Worm (Caenorhabditis elegans) whole organism, young adult: ENCODE results near the gene idpa-2.

Experiments used
- F10E7.11 ChIP-seq: sonication (generic microtip); optimal IDR thresholded peaks from 2 replicates; lab custom pipeline; 2017; ENCODE audit warnings: mild to moderate bottlenecking, missing genetic modification characterization, moderate library complexity, missing compliant biosample characterization
- F37B4.10 ChIP-seq: fragments of 200-800 bp; sonication (Bioruptor generic); IDR thresholded peaks from 2 replicates; pipeline ENCODE4 v1.3.6; 2022; ENCODE audit warnings: missing genetic modification characterization, missing compliant biosample characterization
- K12H6.12 ChIP-seq: fragments of 200-800 bp; sonication (Bioruptor generic); optimal IDR thresholded peaks from 2 replicates; lab custom pipeline; 2018; ENCODE audit warnings: mild to moderate bottlenecking, missing genetic modification characterization, missing compliant biosample characterization
- ama-1 ChIP-seq, 3 experiments: fragments of 150-350 bp in 1 of 3; sonication (generic microtip) in 2 of 3; optimal IDR thresholded peaks; 2 replicates each; lab custom pipeline; 2014 to 2018; ENCODE audit warnings: missing biosample characterization in 2 of 3, missing genetic modification characterization in 2 of 3, missing genetic modification reagents in 2 of 3
- attf-3 ChIP-seq: fragments of 200-800 bp; sonication (Bioruptor generic); conservative IDR thresholded peaks from 2 replicates; pipeline ENCODE4 v1.3.6; 2022; ENCODE audit warnings: missing genetic modification reagents, missing genetic modification characterization, missing compliant biosample characterization
- ceh-58 ChIP-seq: fragments of 200-800 bp; sonication (Bioruptor generic); IDR thresholded peaks from 2 replicates; pipeline ENCODE4 v1.3.6; 2022; ENCODE audit warnings: missing genetic modification characterization, missing compliant biosample characterization
- ceh-91 ChIP-seq: fragments of 200-800 bp; sonication (Bioruptor generic); IDR thresholded peaks from 2 replicates; pipeline ENCODE4 v1.3.6; 2022; ENCODE audit warnings: missing genetic modification reagents, missing genetic modification characterization, missing compliant biosample characterization
- hmg-1.2 ChIP-seq: fragments of 200-800 bp; sonication (Bioruptor generic); IDR thresholded peaks from 2 replicates; pipeline ENCODE4 v1.3.6; 2022; ENCODE audit warnings: missing genetic modification reagents, missing genetic modification characterization, missing compliant biosample characterization
- lin-54 ChIP-seq: fragments of 200-800 bp; sonication (Bioruptor generic); optimal IDR thresholded peaks from 2 replicates; lab custom pipeline; 2018; ENCODE audit warnings: mild to moderate bottlenecking, missing genetic modification characterization, missing compliant biosample characterization
- nhr-179 ChIP-seq: sonication (generic microtip); optimal IDR thresholded peaks from 2 replicates; lab custom pipeline; 2016; ENCODE audit warnings: mild to moderate bottlenecking, missing genetic modification characterization, missing compliant biosample characterization
- unc-62 ChIP-seq: fragments of 150-350 bp; optimal IDR thresholded peaks from 2 replicates; lab custom pipeline; 2014; ENCODE audit warnings: missing biosample characterization, missing genetic modification reagents, missing genetic modification characterization

DNA sequence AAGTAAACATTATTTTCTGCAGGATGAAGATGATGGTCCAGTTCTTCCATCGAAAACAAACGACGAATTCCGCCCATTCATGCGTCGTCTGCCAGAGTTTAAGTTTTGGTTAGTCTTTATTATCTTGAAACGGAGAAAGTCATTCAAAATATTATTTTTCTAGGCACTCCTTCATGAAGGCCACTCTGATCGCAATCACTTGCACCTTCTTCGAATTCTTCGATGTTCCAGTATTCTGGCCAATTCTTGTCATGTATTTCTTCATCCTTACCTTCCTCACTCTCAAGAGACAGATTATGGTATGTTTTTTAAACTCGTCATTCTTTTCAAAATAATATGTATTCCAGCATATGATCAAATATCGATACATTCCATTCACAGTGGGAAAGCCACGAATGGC, 19.3 kb upstream of the idpa-2 start:
- TF ChIP-seq ceh-58 (GFP tag; lab: Robert Waterston, UW) (no peak), hmg-1.2 (no peak), lin-54 (GFP tag; lab: Kevin White, UChicago) (no peak), attf-3 (GFP tag; lab: Robert Waterston, UW) (no peak), nhr-179 (no peak), ceh-91 (no peak), unc-62 (GFP tag; lab: Kevin White, UChicago) (no peak), ama-1 (optimal IDR thresholded peaks at IDR 0.05; lab: Kevin White, UChicago) (peak; percentile 72), ama-1 (GFP tag; optimal IDR thresholded peaks at IDR 0.05; lab: Kevin White, UChicago) (no peak), K12H6.12 (tag; lab: Kevin White, UChicago) (no peak), F10E7.11 (tag; lab: Kevin White, UChicago) (no peak), F37B4.10 (GFP tag; lab: Robert Waterston, UW) (no peak)
